Worm (Caenorhabditis elegans) whole organism, early embryonic: ENCODE measurements around the gene srh-180.

Experiments used
- B0310.2 ChIP-seq: sonication (generic microtip); optimal IDR thresholded peaks from 2 replicates; lab custom pipeline; 2016; ENCODE audit warnings: mild to moderate bottlenecking, missing genetic modification characterization, missing compliant biosample characterization
- F13C5.2 ChIP-seq: sonication (generic microtip); optimal IDR thresholded peaks from 2 replicates; lab custom pipeline; 2017; ENCODE audit warnings: mild to moderate bottlenecking, missing genetic modification characterization, inconsistent platforms, missing compliant biosample characterization
- aly-1 ChIP-seq: sonication (generic microtip); optimal IDR thresholded peaks from 2 replicates; lab custom pipeline; 2016; ENCODE audit warnings: missing genetic modification characterization, missing compliant biosample characterization
- ama-1 ChIP-seq: fragments of 150-350 bp; optimal IDR thresholded peaks from 2 replicates; lab custom pipeline; 2014
- ceh-13 ChIP-seq: fragments of 200-800 bp; sonication (Bioruptor generic); optimal IDR thresholded peaks from 2 replicates; lab custom pipeline; 2018; ENCODE audit warnings: mild to moderate bottlenecking, missing genetic modification characterization, missing compliant biosample characterization
- ceh-36 ChIP-seq: sonication (generic microtip); optimal IDR thresholded peaks from 2 replicates; lab custom pipeline; 2016; ENCODE audit warnings: missing genetic modification characterization, inconsistent platforms, missing compliant biosample characterization
- ets-7 ChIP-seq: sonication (generic microtip); optimal IDR thresholded peaks from 2 replicates; lab custom pipeline; 2016; ENCODE audit warnings: missing genotype, missing genetic modification characterization, missing compliant biosample characterization
- flt-1 ChIP-seq: fragments of 200-800 bp; sonication (Bioruptor generic); IDR thresholded peaks from 2 replicates; pipeline ENCODE4 v1.3.6; 2022; ENCODE audit warnings: missing genetic modification characterization, missing compliant biosample characterization
- hmbx-1 ChIP-seq: sonication (generic microtip); optimal IDR thresholded peaks from 2 replicates; lab custom pipeline; 2016; ENCODE audit warnings: mild to moderate bottlenecking, missing genetic modification characterization, missing compliant biosample characterization
- hmg-4 ChIP-seq: fragments of 200-800 bp; sonication (Bioruptor generic); optimal IDR thresholded peaks from 2 replicates; lab custom pipeline; 2018; ENCODE audit warnings: mild to moderate bottlenecking, missing genetic modification characterization, missing compliant biosample characterization
- hnd-1 ChIP-seq: sonication (generic microtip); optimal IDR thresholded peaks from 2 replicates; lab custom pipeline; 2016; ENCODE audit warnings: missing genetic modification characterization, missing compliant biosample characterization
- pes-1 ChIP-seq: fragments of 200-800 bp; sonication (Bioruptor generic); IDR thresholded peaks from 2 replicates; pipeline ENCODE4 v1.3.6; 2022; ENCODE audit warnings: missing genetic modification reagents, missing genetic modification characterization, missing compliant biosample characterization
- scrt-1 ChIP-seq: fragments of 200-800 bp; sonication (Bioruptor generic); IDR thresholded peaks from 2 replicates; pipeline ENCODE4 v1.3.6; 2022; ENCODE audit warnings: missing genetic modification characterization, missing compliant biosample characterization
- sea-1 ChIP-seq: fragments of 200-800 bp; sonication (Bioruptor generic); conservative IDR thresholded peaks from 2 replicates; pipeline ENCODE4 v1.3.6; 2022; ENCODE audit warnings: missing genetic modification characterization, missing compliant biosample characterization
- tbx-11 ChIP-seq: fragments of 200-800 bp; sonication (Bioruptor generic); IDR thresholded peaks from 2 replicates; pipeline ENCODE4 v1.3.6; 2022; ENCODE audit warnings: missing genetic modification characterization, missing compliant biosample characterization
- tbx-37 ChIP-seq: fragments of 200-800 bp; sonication (Bioruptor generic); conservative IDR thresholded peaks from 2 replicates; pipeline ENCODE4 v1.3.6; 2022; ENCODE audit warnings: missing genetic modification reagents, missing genetic modification characterization, missing compliant biosample characterization
- tra-4 ChIP-seq: sonication (generic microtip); optimal IDR thresholded peaks from 2 replicates; lab custom pipeline; 2017; ENCODE audit warnings: missing genetic modification characterization, missing compliant biosample characterization

srh-180 gene

ce11 chrV:16317244-16317643 lies at the start of gene srh-180:
Gene srh-180 (plus strand): TSS chrV:16317544.
- TF ChIP-seq tbx-11 (GFP tag; lab: Robert Waterston, UW) (no peak), aly-1 (tag; lab: Kevin White, UChicago) (no peak), tra-4 (tag; lab: Kevin White, UChicago) (no peak), hmg-4 (no peak), hnd-1 (no peak), hmbx-1 (tag; lab: Kevin White, UChicago) (no peak), B0310.2 (no peak), pes-1 (no peak), flt-1 (no peak), F13C5.2 (tag; lab: Kevin White, UChicago) (no peak), ceh-13 (GFP tag; lab: Kevin White, UChicago) (no peak), ama-1 (lab: Kevin White, UChicago) (no peak), ets-7 (no peak)

ce11 chrV:16269556-16269955 lies 47.8 kb upstream of the srh-180 start, which contains the start of the genes fbxa-2 and T13F3.8:
Gene fbxa-2 (minus strand): TSS chrV:16269656.
Gene T13F3.8 (plus strand): TSS chrV:16269800.
- TF ChIP-seq tra-4 (tag; lab: Kevin White, UChicago) (no peak), ama-1 (lab: Kevin White, UChicago) (no peak), pes-1 (no peak)

- TF ChIP-seq aly-1 (tag; lab: Kevin White, UChicago) (no peak), pes-1 (no peak), B0310.2 (no peak), hmbx-1 (tag; lab: Kevin White, UChicago) (no peak), ama-1 (lab: Kevin White, UChicago) (no peak), flt-1 (no peak), F13C5.2 (tag; lab: Kevin White, UChicago) (no peak), tbx-37 (no peak), hmg-4 (no peak), hnd-1 (no peak), ets-7 (no peak), sea-1 (GFP tag; lab: Robert Waterston, UW) (no peak), scrt-1 (GFP tag; lab: Robert Waterston, UW) (no peak)
Observed at ce11 chrV:16271121-16271520, 46.2 kb upstream of the srh-180 start, which contains the start of gene T13F3.6. Gene T13F3.6 (minus strand): TSS chrV:16271221.

- TF ChIP-seq scrt-1 (GFP tag; lab: Robert Waterston, UW) = no peak
- TF ChIP-seq hmg-4 = no peak
- TF ChIP-seq ama-1 (lab: Kevin White, UChicago) = no peak
- TF ChIP-seq hnd-1 = no peak
- TF ChIP-seq tbx-11 (GFP tag; lab: Robert Waterston, UW) = no peak
- no peak for TF ChIP-seq hmbx-1 (tag; lab: Kevin White, UChicago)
- TF ChIP-seq ceh-13 (GFP tag; lab: Kevin White, UChicago) = no peak
- no peak for TF ChIP-seq sea-1 (GFP tag; lab: Robert Waterston, UW)
- no peak for TF ChIP-seq pes-1
- TF ChIP-seq aly-1 (tag; lab: Kevin White, UChicago) = no peak
- no peak for TF ChIP-seq F13C5.2 (tag; lab: Kevin White, UChicago)
- no peak for TF ChIP-seq tbx-37
- TF ChIP-seq tra-4 (tag; lab: Kevin White, UChicago) = no peak
- no peak for TF ChIP-seq ets-7
Observed at ce11 chrV:16275347-16275746, 42.0 kb upstream of the srh-180 start, which contains the start of gene pacl-1. Gene pacl-1 (minus strand): TSS chrV:16275447.

ce11 chrV:16277918-16278317 lies 39.4 kb upstream of the srh-180 start, which contains the start of gene cyp-37B1:
Gene cyp-37B1 (plus strand): TSS chrV:16278116.
- TF ChIP-seq tbx-11 (GFP tag; lab: Robert Waterston, UW) (no peak), F13C5.2 (tag; lab: Kevin White, UChicago) (no peak), hnd-1 (no peak), ets-7 (no peak), hmbx-1 (tag; lab: Kevin White, UChicago) (no peak), B0310.2 (no peak), flt-1 (no peak), scrt-1 (GFP tag; lab: Robert Waterston, UW) (no peak), tbx-37 (no peak), hmg-4 (no peak), aly-1 (tag; lab: Kevin White, UChicago) (no peak)

ce11 chrV:16282147-16282546 lies 35.2 kb upstream of the srh-180 start, which contains the start of gene F28G4.2:
Gene F28G4.2 (minus strand): TSS chrV:16282321.
- TF ChIP-seq F13C5.2 (tag; lab: Kevin White, UChicago) = no peak
- TF ChIP-seq tbx-37 = no peak

- TF ChIP-seq tbx-11 (GFP tag; lab: Robert Waterston, UW) = no peak
- no peak for TF ChIP-seq flt-1
- TF ChIP-seq hmbx-1 (tag; lab: Kevin White, UChicago) = no peak
- no peak for TF ChIP-seq pes-1
- TF ChIP-seq F13C5.2 (tag; lab: Kevin White, UChicago) = no peak
- TF ChIP-seq ama-1 (lab: Kevin White, UChicago) = no peak
- no peak for TF ChIP-seq ets-7
- no peak for TF ChIP-seq hnd-1
Observed at ce11 chrV:16285794-16286193, 31.6 kb upstream of the srh-180 start, which contains the start of gene F28G4.4. Gene F28G4.4 (minus strand): TSS chrV:16285894.

ce11 chrV:16287619-16288018 lies 29.7 kb upstream of the srh-180 start, which contains the start of gene F28G4.3:
Gene F28G4.3 (minus strand): TSS chrV:16287719.
- TF ChIP-seq hnd-1 (no peak), tbx-37 (no peak)

ce11 chrV:16292409-16292808 lies 24.9 kb upstream of the srh-180 start, which contains the start of gene oac-5:
Gene oac-5 (plus strand): TSS chrV:16292709.
- TF ChIP-seq hmg-4 (no peak), ceh-36 (tag; lab: Kevin White, UChicago) (no peak), tbx-11 (GFP tag; lab: Robert Waterston, UW) (no peak)
